Worm (Caenorhabditis elegans): ENCODE data around the gene eif-1.

The eif-1 gene

ce11 chrII:5021518-5021917, 28.1 kb upstream of the eif-1 start (continued):
- TF ChIP-seq blmp-1 (tag; optimal IDR thresholded peaks at IDR 0.05) (peak; percentile 35), hpl-2 (GFP tag; optimal IDR thresholded peaks at IDR 0.05) (no peak), dpl-1 (GFP tag; optimal IDR thresholded peaks at IDR 0.05) (no peak), fos-1 (tag; optimal IDR thresholded peaks at IDR 0.05) (no peak), lsy-2 (tag; optimal IDR thresholded peaks at IDR 0.05) (peak in 1 of 2 experiments; percentile 21)

ce11 chrII:5020513-5021081, 27.2 kb upstream of the eif-1 start:
- TF ChIP-seq nhr-237 (tag; optimal IDR thresholded peaks at IDR 0.05) (no peak), nhr-28 (tag; optimal IDR thresholded peaks at IDR 0.05) (no peak), ces-1 (GFP tag; optimal IDR thresholded peaks at IDR 0.05) (no peak), lin-14 (GFP tag; optimal IDR thresholded peaks at IDR 0.05) (peak; percentile 39), snpc-4 (tag; optimal IDR thresholded peaks at IDR 0.05) (no peak), nhr-76 (tag; optimal IDR thresholded peaks at IDR 0.05) (no peak), nhr-19 (GFP tag; conservative IDR thresholded peaks at IDR 0.05) (0 out of 2 replicates have a peak, but pooled peaks have one; percentile 3), sptf-1 (tag; optimal IDR thresholded peaks at IDR 0.05) (no peak), jun-1 (tag; optimal IDR thresholded peaks at IDR 0.05) (no peak), ztf-11 (tag; optimal IDR thresholded peaks at IDR 0.05) (no peak), efl-1 (optimal IDR thresholded peaks at IDR 0.05) (no peak), efl-1 (GFP tag; optimal IDR thresholded peaks at IDR 0.05 in 1 of 2) (peak in 1 of 2 experiments; percentile 62), nhr-71 (tag; optimal IDR thresholded peaks at IDR 0.05) (peak; percentile 29), alr-1 (tag; optimal IDR thresholded peaks at IDR 0.05; ENCODE audit: borderline replicate concordance) (no peak), nhr-20 (tag; optimal IDR thresholded peaks at IDR 0.05) (peak; percentile 6), lsy-2 (tag; optimal IDR thresholded peaks at IDR 0.05) (peak in 1 of 2 experiments; percentile 5), lir-3 (tag; optimal IDR thresholded peaks at IDR 0.05; ENCODE audit: poor library complexity) (no peak), sup-37 (GFP tag; optimal IDR thresholded peaks at IDR 0.05) (no peak), swsn-7 (tag; optimal IDR thresholded peaks at IDR 0.05) (no peak), elt-2 (tag; optimal IDR thresholded peaks at IDR 0.05) (peak; percentile 88), ztf-4 (tag; optimal IDR thresholded peaks at IDR 0.05) (no peak), rnt-1 (tag; optimal IDR thresholded peaks at IDR 0.05) (peak; percentile 21)

ce11 chrII:5019389-5020108, 26.2 kb upstream of the eif-1 start:
- TF ChIP-seq nhr-47 (tag; optimal IDR thresholded peaks at IDR 0.05) (no peak), vab-15 (tag; optimal IDR thresholded peaks at IDR 0.05) (no peak), ama-1 (optimal IDR thresholded peaks at IDR 0.05) (no peak), rnt-1 (tag; optimal IDR thresholded peaks at IDR 0.05) (no peak), egl-13 (tag; optimal IDR thresholded peaks at IDR 0.05) (no peak), lin-15B (tag; optimal IDR thresholded peaks at IDR 0.05) (no peak), nhr-11 (tag; optimal IDR thresholded peaks at IDR 0.05) (no peak), lsy-2 (tag; optimal IDR thresholded peaks at IDR 0.05) (peak; percentile 10 to 60), mdl-1 (tag; optimal IDR thresholded peaks at IDR 0.05) (peak in 1 of 2 experiments; percentile 23), C34B4.2 (tag; optimal IDR thresholded peaks at IDR 0.05) (no peak), ztf-11 (tag; optimal IDR thresholded peaks at IDR 0.05) (no peak), lin-13 (GFP tag; optimal IDR thresholded peaks at IDR 0.05) (no peak), unc-86 (tag; optimal IDR thresholded peaks at IDR 0.05) (no peak), nhr-237 (tag; optimal IDR thresholded peaks at IDR 0.05) (no peak), fos-1 (tag; optimal IDR thresholded peaks at IDR 0.05) (no peak), zag-1 (tag; optimal IDR thresholded peaks at IDR 0.05) (no peak), sup-37 (GFP tag; optimal IDR thresholded peaks at IDR 0.05) (no peak), snu-23 (GFP tag; optimal IDR thresholded peaks at IDR 0.05) (peak; percentile 53), tbx-2 (tag; optimal IDR thresholded peaks at IDR 0.05) (no peak), ceh-90 (tag; optimal IDR thresholded peaks at IDR 0.05) (no peak), nhr-77 (tag; optimal IDR thresholded peaks at IDR 0.05) (no peak), aha-1 (tag; optimal IDR thresholded peaks at IDR 0.05) (no peak), pag-3 (tag; optimal IDR thresholded peaks at IDR 0.05; ENCODE audit: borderline replicate concordance, insufficient read depth) (no peak), blmp-1 (tag; optimal IDR thresholded peaks at IDR 0.05) (peak; percentile 24), nhr-84 (tag; optimal IDR thresholded peaks at IDR 0.05) (no peak), alr-1 (tag; optimal IDR thresholded peaks at IDR 0.05; ENCODE audit: borderline replicate concordance) (no peak), zip-4 (GFP tag; optimal IDR thresholded peaks at IDR 0.05) (no peak), fkh-8 (tag; optimal IDR thresholded peaks at IDR 0.05) (no peak), lin-35 (GFP tag; optimal IDR thresholded peaks at IDR 0.05) (no peak), hlh-17 (GFP tag; optimal IDR thresholded peaks at IDR 0.05; ENCODE audit: borderline replicate concordance) (no peak)
